Fruit fly (Drosophila melanogaster) whole organism, adult: ENCODE data around the gene Pdh.

ENCODE experiments used
- CG11617 ChIP-seq: fragments of 200-800 bp; sonication (Bioruptor generic); optimal IDR thresholded peaks from 2 replicates; lab custom pipeline; 2017; ENCODE audit warnings: mild to moderate bottlenecking, missing biosample characterization, missing genetic modification reagents, missing genetic modification characterization
- CG12768 ChIP-seq: fragments of 200-800 bp; sonication (Bioruptor generic); optimal IDR thresholded peaks from 2 replicates; lab custom pipeline; 2017; ENCODE audit warnings: missing biosample characterization, missing genetic modification characterization, mild to moderate bottlenecking, moderate library complexity, missing genetic modification reagents
- CG14711 ChIP-seq: fragments of 200-800 bp; sonication (Bioruptor generic); optimal IDR thresholded peaks from 2 replicates; lab custom pipeline; 2018; ENCODE audit warnings: missing biosample characterization, mild to moderate bottlenecking, missing genetic modification characterization, moderate library complexity
- CG1620 ChIP-seq: fragments of 200-800 bp; sonication (Bioruptor generic); optimal IDR thresholded peaks from 2 replicates; lab custom pipeline; 2016; ENCODE audit warnings: missing biosample characterization, missing genetic modification characterization
- CG33017 ChIP-seq: fragments of 200-800 bp; sonication (Bioruptor generic); optimal IDR thresholded peaks from 2 replicates; lab custom pipeline; 2018; ENCODE audit warnings: missing biosample characterization, mild to moderate bottlenecking, missing genetic modification characterization, moderate library complexity
- CG5204 ChIP-seq: fragments of 200-800 bp; sonication (Bioruptor generic); optimal IDR thresholded peaks from 2 replicates; lab custom pipeline; 2016; ENCODE audit warnings: missing biosample characterization, missing genetic modification characterization
- CG7045 ChIP-seq: fragments of 200-800 bp; sonication (Bioruptor generic); optimal IDR thresholded peaks from 2 replicates; lab custom pipeline; 2017; ENCODE audit warnings: missing biosample characterization, mild to moderate bottlenecking, missing genetic modification characterization
- CG7101 ChIP-seq: fragments of 200-800 bp; sonication (Bioruptor generic); optimal IDR thresholded peaks from 2 replicates; lab custom pipeline; 2018; ENCODE audit warnings: missing biosample characterization, mild to moderate bottlenecking, missing genetic modification characterization, moderate library complexity
- Clk ChIP-seq: fragments of 200-800 bp; sonication (Bioruptor generic); optimal IDR thresholded peaks from 2 replicates; lab custom pipeline; 2017; ENCODE audit warnings: missing biosample characterization, missing genetic modification characterization
- Crg-1 ChIP-seq: fragments of 200-800 bp; sonication (Bioruptor generic); optimal IDR thresholded peaks from 2 replicates; lab custom pipeline; 2016; ENCODE audit warnings: missing biosample characterization, missing genetic modification characterization
- Hr96 ChIP-seq: fragments of 200-800 bp; sonication (Bioruptor generic); optimal IDR thresholded peaks from 2 replicates; lab custom pipeline; 2016; ENCODE audit warnings: missing biosample characterization, missing genetic modification characterization
- Mnt ChIP-seq: fragments of 200-800 bp; sonication (Bioruptor generic); optimal IDR thresholded peaks from 2 replicates; lab custom pipeline; 2016; ENCODE audit warnings: missing biosample characterization, mild to moderate bottlenecking, missing genetic modification characterization
- bab1 ChIP-seq: fragments of 200-800 bp; sonication (Bioruptor generic); optimal IDR thresholded peaks from 3 replicates; lab custom pipeline; 2019; ENCODE audit warnings: missing biosample characterization, mild to moderate bottlenecking, missing genetic modification characterization, moderate library complexity
- cic ChIP-seq: fragments of 200-800 bp; sonication (Bioruptor generic); optimal IDR thresholded peaks from 2 replicates; lab custom pipeline; 2017; ENCODE audit warnings: missing biosample characterization, mild to moderate bottlenecking, missing genetic modification characterization, moderate library complexity
- cnc ChIP-seq, 2 experiments: fragments of >200 bp; optimal IDR thresholded peaks; 2 replicates each; lab custom pipeline; 2017
- kay ChIP-seq: fragments of 200-800 bp; sonication (Bioruptor generic); peaks from one replicate; lab custom pipeline; 2016; ENCODE audit warnings: missing biosample characterization, missing genetic modification characterization, borderline replicate concordance
- ovo ChIP-seq: fragments of 200-800 bp; sonication (Bioruptor generic); optimal IDR thresholded peaks from 2 replicates; lab custom pipeline; 2016; ENCODE audit warnings: missing biosample characterization, missing genetic modification characterization
- pad ChIP-seq: fragments of 200-800 bp; sonication (Bioruptor generic); optimal IDR thresholded peaks from 3 replicates; lab custom pipeline; 2017; ENCODE audit warnings: missing biosample characterization, missing genetic modification characterization, mild to moderate bottlenecking, moderate library complexity, missing genetic modification reagents
- tj ChIP-seq: fragments of 200-800 bp; sonication (Bioruptor generic); optimal IDR thresholded peaks from 3 replicates; lab custom pipeline; 2017; ENCODE audit warnings: missing biosample characterization, mild to moderate bottlenecking, missing genetic modification characterization, moderate library complexity
- toe ChIP-seq: fragments of 200-800 bp; sonication (Bioruptor generic); optimal IDR thresholded peaks from 2 replicates; lab custom pipeline; 2016; ENCODE audit warnings: missing biosample characterization, missing genetic modification characterization

The Pdh gene

dm6 chr3L:16383056-16383455 is 29.0 kb upstream of the Pdh start:
- TF ChIP-seq kay (GFP tag; lab: Kevin White, UChicago) = peak; percentile 50
- TF ChIP-seq CG7045 = no peak
- TF ChIP-seq Hr96 = no peak
- TF ChIP-seq Crg-1 (GFP tag; lab: Kevin White, UChicago) = no peak
- TF ChIP-seq ovo = peak; percentile 44
- no peak for TF ChIP-seq toe (GFP tag; lab: Kevin White, UChicago)
- TF ChIP-seq CG1620 (GFP tag; lab: Kevin White, UChicago) = no peak

- peak; percentile 3 for TF ChIP-seq Mnt (GFP tag; lab: Kevin White, UChicago)
- TF ChIP-seq CG12768 (GFP tag; lab: Kevin White, UChicago) = no peak
- peak; percentile 91 for TF ChIP-seq cic (GFP tag; lab: Kevin White, UChicago)
- TF ChIP-seq ovo = peak; percentile 77
Measured at dm6 chr3L:16381184-16381797, 27.2 kb upstream of the Pdh start, which contains the start of gene Agpat4. Gene Agpat4, minus strand, starts transcription at chr3L:16381570.

- TF ChIP-seq CG7045 (peak; percentile 38), CG33017 (tag; lab: Kevin White, UChicago) (peak; percentile 78), kay (GFP tag; lab: Kevin White, UChicago) (peak; percentile 62), CG11617 (GFP tag; lab: Kevin White, UChicago) (peak; percentile 58), CG5204 (GFP tag; lab: Kevin White, UChicago) (no peak), pad (GFP tag; lab: Kevin White, UChicago) (peak; percentile 41), Hr96 (peak; percentile 66), ovo (no peak), Clk (GFP tag; lab: Kevin White, UChicago) (no peak), bab1 (GFP tag; lab: Kevin White, UChicago) (peak; percentile 75), CG7101 (tag; lab: Kevin White, UChicago) (peak; percentile 81), CG14711 (peak; percentile 67), Mnt (GFP tag; lab: Kevin White, UChicago) (peak; percentile 30), cic (GFP tag; lab: Kevin White, UChicago) (no peak), toe (GFP tag; lab: Kevin White, UChicago) (peak; percentile 73), tj (GFP tag; lab: Kevin White, UChicago) (no peak), CG1620 (GFP tag; lab: Kevin White, UChicago) (peak; percentile 26), CG12768 (GFP tag; lab: Kevin White, UChicago) (peak; percentile 81), Crg-1 (GFP tag; lab: Kevin White, UChicago) (peak; percentile 60), cnc (optimal IDR thresholded peaks at IDR 0.05; lab: Kevin White, UChicago) (no peak)
Measured at dm6 chr3L:16380770-16381169, 26.7 kb upstream of the Pdh start.

- TF ChIP-seq CG5204 (GFP tag; lab: Kevin White, UChicago) (no peak), CG7045 (no peak), Clk (GFP tag; lab: Kevin White, UChicago) (no peak), bab1 (GFP tag; lab: Kevin White, UChicago) (peak; percentile 63), CG33017 (tag; lab: Kevin White, UChicago) (no peak), CG11617 (GFP tag; lab: Kevin White, UChicago) (no peak), Hr96 (no peak), CG7101 (tag; lab: Kevin White, UChicago) (peak; percentile 24), Mnt (GFP tag; lab: Kevin White, UChicago) (peak; percentile 54), cnc (optimal IDR thresholded peaks at IDR 0.05; lab: Kevin White, UChicago) (no peak), kay (GFP tag; lab: Kevin White, UChicago) (peak; percentile 82), cic (GFP tag; lab: Kevin White, UChicago) (peak; percentile 23), CG14711 (no peak), pad (GFP tag; lab: Kevin White, UChicago) (no peak), Crg-1 (GFP tag; lab: Kevin White, UChicago) (no peak), CG12768 (GFP tag; lab: Kevin White, UChicago) (no peak), ovo (no peak), tj (GFP tag; lab: Kevin White, UChicago) (peak; percentile 11), CG1620 (GFP tag; lab: Kevin White, UChicago) (peak; percentile 33), toe (GFP tag; lab: Kevin White, UChicago) (no peak)
Measured at dm6 chr3L:16377768-16378764, 24.0 kb upstream of the Pdh start, which contains the start of gene roq. Gene roq, minus strand, starts transcription at chr3L:16378566.

dm6 chr3L:16369526-16369925 is 15.4 kb upstream of the Pdh start, which contains the start of gene CG18814:
Gene CG18814, plus strand, starts transcription at chr3L:16369826.
- TF ChIP-seq toe (GFP tag; lab: Kevin White, UChicago) (no peak), CG14711 (no peak), CG1620 (GFP tag; lab: Kevin White, UChicago) (no peak), Crg-1 (GFP tag; lab: Kevin White, UChicago) (no peak)

- TF ChIP-seq Hr96 = no peak
- TF ChIP-seq Mnt (GFP tag; lab: Kevin White, UChicago) = no peak
- no peak for TF ChIP-seq CG7045
- TF ChIP-seq CG12768 (GFP tag; lab: Kevin White, UChicago) = no peak
- TF ChIP-seq kay (GFP tag; lab: Kevin White, UChicago) = no peak
- TF ChIP-seq CG14711 = no peak
- TF ChIP-seq bab1 (GFP tag; lab: Kevin White, UChicago) = no peak
- TF ChIP-seq CG11617 (GFP tag; lab: Kevin White, UChicago) = no peak
- no peak for TF ChIP-seq ovo
- TF ChIP-seq cnc (optimal IDR thresholded peaks at IDR 0.05; lab: Kevin White, UChicago) = no peak
Measured at dm6 chr3L:16368199-16368598, 14.1 kb upstream of the Pdh start, which contains the start of gene CG4842. Gene CG4842, plus strand, starts transcription at chr3L:16368389.
